Worm (Caenorhabditis elegans) whole organism, dauer: ENCODE data around the gene W07G4.7.

Experiments
- unc-62 ChIP-seq: sonication (generic microtip); optimal IDR thresholded peaks from 2 replicates; lab custom pipeline; 2017; ENCODE audit warnings: missing biosample characterization, missing genetic modification reagents, missing genetic modification characterization

Gene W07G4.7

ce11 chrV:12988256-12988655 lies 46.2 kb downstream of the W07G4.7 start, which contains the start of gene F15B9.8:
TSS of gene F15B9.8 (plus strand) at chrV:12988556.
- TF ChIP-seq unc-62: no peak

ce11 chrV:12987061-12987460 lies 47.4 kb downstream of the W07G4.7 start, which contains the start of gene shw-3:
TSS of gene shw-3 (minus strand) at chrV:12987161.
- no peak for TF ChIP-seq unc-62
